Worm (Caenorhabditis elegans) whole organism, L3 larva: ENCODE data around the gene T05H4.11.

ENCODE experiments used
- R02D3.7 ChIP-seq: fragments of 150-350 bp; optimal IDR thresholded peaks from 2 replicates; lab custom pipeline; 2014; ENCODE audit warnings: missing biosample characterization, missing genetic modification characterization
- aly-2 ChIP-seq: fragments of 150-350 bp; optimal IDR thresholded peaks from 2 replicates; lab custom pipeline; 2014; ENCODE audit warnings: missing biosample characterization, missing genetic modification characterization
- ama-1 ChIP-seq: fragments of 150-350 bp; optimal IDR thresholded peaks from 2 replicates; lab custom pipeline; 2018
- ceh-28 ChIP-seq: fragments of 150-350 bp; optimal IDR thresholded peaks from 2 replicates; lab custom pipeline; 2014; ENCODE audit warnings: missing biosample characterization, missing genetic modification reagents, missing genetic modification characterization
- ceh-9 ChIP-seq: sonication (generic microtip); optimal IDR thresholded peaks from 2 replicates; lab custom pipeline; 2018; ENCODE audit warnings: missing biosample characterization, missing genetic modification characterization
- daf-12 ChIP-seq: fragments of 150-350 bp; optimal IDR thresholded peaks from 2 replicates; lab custom pipeline; 2014; ENCODE audit warnings: missing biosample characterization, missing genetic modification reagents, missing genetic modification characterization
- egl-5 ChIP-seq: fragments of 150-350 bp; optimal IDR thresholded peaks from 2 replicates; lab custom pipeline; 2017; ENCODE audit warnings: missing biosample characterization, missing genetic modification reagents, missing genetic modification characterization, inconsistent platforms
- elt-1 ChIP-seq: fragments of 150-350 bp; optimal IDR thresholded peaks from 2 replicates; lab custom pipeline; 2014; ENCODE audit warnings: missing biosample characterization, missing genetic modification characterization
- elt-2 ChIP-seq: sonication (generic microtip); optimal IDR thresholded peaks from 2 replicates; lab custom pipeline; 2016; ENCODE audit warnings: missing genetic modification reagents, mild to moderate bottlenecking, missing genetic modification characterization, missing compliant biosample characterization
- elt-3 ChIP-seq, 3 experiments: fragments of 150-350 bp in 1 of 3; sonication (generic microtip) in 2 of 3; optimal IDR thresholded peaks; 2 replicates in 2 of 3; 4 replicates in 1 of 3; lab custom pipeline; 2014 to 2017; ENCODE audit warnings: missing biosample characterization in 3 of 3, missing genetic modification characterization in 3 of 3
- eor-1 ChIP-seq, 2 experiments: fragments of 150-350 bp; optimal IDR thresholded peaks; 2 replicates each; lab custom pipeline; 2014 to 2018; ENCODE audit warnings: missing biosample characterization in 2 of 2, missing genetic modification characterization in 2 of 2
- fkh-10 ChIP-seq: sonication (generic microtip); optimal IDR thresholded peaks from 2 replicates; lab custom pipeline; 2017; ENCODE audit warnings: missing biosample characterization, missing genetic modification reagents, missing genetic modification characterization
- fkh-2 ChIP-seq: fragments of 150-350 bp; optimal IDR thresholded peaks from 2 replicates; lab custom pipeline; 2014; ENCODE audit warnings: missing biosample characterization, missing genetic modification reagents, missing genetic modification characterization
- fos-1 ChIP-seq: fragments of 150-350 bp; optimal IDR thresholded peaks from 2 replicates; lab custom pipeline; 2014; ENCODE audit warnings: missing biosample characterization, missing genetic modification characterization
- hmg-11 ChIP-seq: sonication (generic microtip); optimal IDR thresholded peaks from 2 replicates; lab custom pipeline; 2016; ENCODE audit warnings: missing genetic modification characterization, missing compliant biosample characterization
- jun-1 ChIP-seq: fragments of 150-350 bp; optimal IDR thresholded peaks from 2 replicates; lab custom pipeline; 2014; ENCODE audit warnings: missing biosample characterization, missing genetic modification reagents, missing genetic modification characterization
- lin-15B ChIP-seq: fragments of 150-350 bp; optimal IDR thresholded peaks from 2 replicates; lab custom pipeline; 2014; ENCODE audit warnings: missing biosample characterization, missing genetic modification characterization
- lin-39 ChIP-seq: fragments of 150-350 bp; optimal IDR thresholded peaks from 2 replicates; lab custom pipeline; 2018; ENCODE audit warnings: missing biosample characterization, missing genetic modification reagents, missing genetic modification characterization
- lsy-12 ChIP-seq: sonication (generic microtip); optimal IDR thresholded peaks from 2 replicates; lab custom pipeline; 2016; ENCODE audit warnings: mild to moderate bottlenecking, missing genetic modification characterization, missing compliant biosample characterization
- mdl-1 ChIP-seq: fragments of 150-350 bp; optimal IDR thresholded peaks from 2 replicates; lab custom pipeline; 2014; ENCODE audit warnings: missing biosample characterization, missing genetic modification characterization
- mml-1 ChIP-seq: fragments of 150-350 bp; sonication (generic microtip); optimal IDR thresholded peaks from 3 replicates; lab custom pipeline; 2014; ENCODE audit warnings: missing biosample characterization, missing genetic modification characterization
- nfya-1 ChIP-seq: sonication (generic microtip); optimal IDR thresholded peaks from 2 replicates; lab custom pipeline; 2017; ENCODE audit warnings: missing genetic modification characterization, mild to moderate bottlenecking, missing compliant biosample characterization, antibody characterized with exemption, moderate library complexity; ENCODE audit not compliant: insufficient read depth
- nhr-11 ChIP-seq: fragments of 150-350 bp; optimal IDR thresholded peaks from 2 replicates; lab custom pipeline; 2014; ENCODE audit warnings: missing biosample characterization, missing genetic modification characterization
- nhr-12 ChIP-seq: fragments of 150-350 bp; optimal IDR thresholded peaks from 2 replicates; lab custom pipeline; 2014; ENCODE audit warnings: missing biosample characterization, missing genetic modification characterization
- nhr-23 ChIP-seq: fragments of 150-350 bp; optimal IDR thresholded peaks from 2 replicates; lab custom pipeline; 2014; ENCODE audit warnings: missing biosample characterization, missing genetic modification reagents, missing genetic modification characterization
- nhr-25 ChIP-seq: sonication (generic microtip); optimal IDR thresholded peaks from 2 replicates; lab custom pipeline; 2017; ENCODE audit warnings: missing biosample characterization, missing genetic modification characterization
- nhr-28 ChIP-seq: fragments of 150-350 bp; optimal IDR thresholded peaks from 2 replicates; lab custom pipeline; 2014; ENCODE audit warnings: missing biosample characterization, missing genetic modification characterization
- nhr-67 ChIP-seq: fragments of 150-350 bp; optimal IDR thresholded peaks from 2 replicates; lab custom pipeline; 2014; ENCODE audit warnings: missing biosample characterization, missing genetic modification characterization
- nhr-76 ChIP-seq: fragments of 150-350 bp; sonication (generic microtip); optimal IDR thresholded peaks from 5 replicates; lab custom pipeline; 2014; ENCODE audit warnings: missing biosample characterization, missing genetic modification characterization
- pha-4 ChIP-seq: fragments of 150-350 bp; optimal IDR thresholded peaks from 2 replicates; lab custom pipeline; 2014; ENCODE audit warnings: missing biosample characterization, missing genetic modification reagents, missing genetic modification characterization
- pqm-1 ChIP-seq: fragments of 150-350 bp; optimal IDR thresholded peaks from 2 replicates; lab custom pipeline; 2017; ENCODE audit warnings: missing biosample characterization, missing genetic modification characterization, inconsistent platforms
- skn-1 ChIP-seq: fragments of 150-350 bp; optimal IDR thresholded peaks from 2 replicates; lab custom pipeline; 2014; ENCODE audit warnings: missing biosample characterization, missing genetic modification characterization
- snpc-4 ChIP-seq: fragments of 150-350 bp; optimal IDR thresholded peaks from 2 replicates; lab custom pipeline; 2014; ENCODE audit warnings: missing biosample characterization, missing genetic modification characterization
- tbx-2 ChIP-seq: sonication (generic microtip); optimal IDR thresholded peaks from 2 replicates; lab custom pipeline; 2016; ENCODE audit warnings: mild to moderate bottlenecking, missing genetic modification characterization, missing compliant biosample characterization
- unc-39 ChIP-seq: sonication (generic microtip); optimal IDR thresholded peaks from 4 replicates; lab custom pipeline; 2017; ENCODE audit warnings: missing biosample characterization, missing genetic modification characterization
- unc-62 ChIP-seq: fragments of 150-350 bp; sonication (generic microtip); optimal IDR thresholded peaks from 4 replicates; lab custom pipeline; 2014; ENCODE audit warnings: missing biosample characterization, missing genetic modification reagents, missing genetic modification characterization
- zag-1 ChIP-seq: fragments of 150-350 bp; optimal IDR thresholded peaks from 2 replicates; lab custom pipeline; 2014; ENCODE audit warnings: missing biosample characterization, missing genetic modification characterization
- ztf-11 ChIP-seq: fragments of 150-350 bp; optimal IDR thresholded peaks from 2 replicates; lab custom pipeline; 2014; ENCODE audit warnings: missing biosample characterization, missing genetic modification characterization
- ztf-4 ChIP-seq: fragments of 150-350 bp; optimal IDR thresholded peaks from 2 replicates; lab custom pipeline; 2014; ENCODE audit warnings: missing biosample characterization, missing genetic modification characterization

Gene T05H4.11

ce11 chrV:6425927-6426326, at the start of gene T05H4.11:
T05H4.11 (minus strand) TSS chrV:6426261.
- TF ChIP-seq ztf-4 (tag; lab: Kevin White, UChicago) (no peak), jun-1 (tag; lab: Kevin White, UChicago) (no peak), nhr-67 (no peak), lsy-12 (tag; lab: Kevin White, UChicago) (peak; percentile 31), fkh-2 (no peak), hmg-11 (tag; lab: Kevin White, UChicago) (no peak), nhr-25 (tag; lab: Kevin White, UChicago) (peak; percentile 27), daf-12 (tag; lab: Kevin White, UChicago) (no peak), nhr-12 (tag; lab: Kevin White, UChicago) (no peak), nhr-23 (tag; lab: Kevin White, UChicago) (peak; percentile 35), mdl-1 (tag; lab: Kevin White, UChicago) (no peak), unc-39 (no peak), zag-1 (no peak), nhr-11 (no peak), nhr-76 (no peak), unc-62 (no peak), elt-2 (tag; lab: Kevin White, UChicago) (peak; percentile 27), ztf-11 (tag; lab: Kevin White, UChicago) (no peak), eor-1 (tag; optimal IDR thresholded peaks at IDR 0.05; lab: Kevin White, UChicago) (no peak), ceh-28 (no peak), elt-3 (tag; optimal IDR thresholded peaks at IDR 0.05; lab: Kevin White, UChicago) (peak in 1 of 3 experiments; percentile 9), elt-1 (tag; lab: Kevin White, UChicago) (no peak), tbx-2 (tag; lab: Kevin White, UChicago) (no peak), snpc-4 (tag; lab: Kevin White, UChicago) (no peak), pha-4 (peak; percentile 7), pqm-1 (peak; percentile 11), R02D3.7 (no peak), aly-2 (tag; lab: Kevin White, UChicago) (no peak)
- TF ChIP-seq, all 47 proteins: peak for 7

ce11 chrV:6471208-6471607, 45.1 kb upstream of the T05H4.11 start:
- TF ChIP-seq ama-1 = no peak
- peak; percentile 56 for TF ChIP-seq elt-1 (tag; lab: Kevin White, UChicago)

- no peak for TF ChIP-seq unc-39
- TF ChIP-seq egl-5 (tag; lab: Kevin White, UChicago) = peak; percentile 14
- TF ChIP-seq, all 47 proteins: peak for 1
Observed at ce11 chrV:6467676-6468075, 41.6 kb upstream of the T05H4.11 start.

ce11 chrV:6464765-6465164, 38.7 kb upstream of the T05H4.11 start, which contains the start of gene unc-83:
unc-83 (plus strand) TSS chrV:6465065.
- TF ChIP-seq lin-39 = no peak
- no peak for TF ChIP-seq nhr-28 (tag; lab: Kevin White, UChicago)
- no peak for TF ChIP-seq elt-2 (tag; lab: Kevin White, UChicago)
- no peak for TF ChIP-seq nhr-12 (tag; lab: Kevin White, UChicago)
- no peak for TF ChIP-seq fkh-10 (GFP tag; lab: Kevin White, UChicago)
- no peak for TF ChIP-seq ceh-9 (tag; lab: Kevin White, UChicago)
- TF ChIP-seq mml-1 (tag; lab: Kevin White, UChicago) = no peak
- no peak for TF ChIP-seq skn-1 (tag; lab: Kevin White, UChicago)
- TF ChIP-seq zag-1 = no peak
- TF ChIP-seq ztf-11 (tag; lab: Kevin White, UChicago) = no peak
- TF ChIP-seq daf-12 (tag; lab: Kevin White, UChicago) = no peak
- no peak for TF ChIP-seq lsy-12 (tag; lab: Kevin White, UChicago)
- TF ChIP-seq R02D3.7 = no peak
- no peak for TF ChIP-seq pqm-1
- TF ChIP-seq ztf-4 (tag; lab: Kevin White, UChicago) = no peak
- no peak for TF ChIP-seq aly-2 (tag; lab: Kevin White, UChicago)
- TF ChIP-seq fkh-2 = no peak

ce11 chrV:6464238-6464637, 38.2 kb upstream of the T05H4.11 start:
- TF ChIP-seq lsy-12 (tag; lab: Kevin White, UChicago) = no peak
- TF ChIP-seq aly-2 (tag; lab: Kevin White, UChicago) = no peak
- TF ChIP-seq ztf-11 (tag; lab: Kevin White, UChicago) = no peak
- TF ChIP-seq fkh-2 = no peak
- TF ChIP-seq R02D3.7 = no peak
- no peak for TF ChIP-seq nfya-1 (tag; lab: Kevin White, UChicago)
- TF ChIP-seq elt-1 (tag; lab: Kevin White, UChicago) = no peak
- TF ChIP-seq pha-4 = no peak
- TF ChIP-seq lin-15B = no peak
- TF ChIP-seq fos-1 (tag; lab: Kevin White, UChicago) = no peak
- TF ChIP-seq lin-39 = no peak
- TF ChIP-seq eor-1 (tag; optimal IDR thresholded peaks at IDR 0.05; lab: Kevin White, UChicago) = no peak
- TF ChIP-seq nhr-12 (tag; lab: Kevin White, UChicago) = no peak
- TF ChIP-seq ceh-9 (tag; lab: Kevin White, UChicago) = no peak
- TF ChIP-seq snpc-4 (tag; lab: Kevin White, UChicago) = no peak
